Fruit fly (Drosophila melanogaster): ENCODE measurements around the gene Srp68.
A peak's percentile ranks its signal among the peaks of the same experiment; 100 is the strongest.

Gene Srp68

dm6 chr3L:8950955-8951354 is 23.9 kb upstream of the Srp68 start (continued):
- TF ChIP-seq CG11560 (tag; IDR thresholded peaks at IDR 0.05) (no peak), CG5245 (GFP tag; optimal IDR thresholded peaks at IDR 0.05) (no peak), Sox100B (GFP tag; optimal IDR thresholded peaks at IDR 0.05) (peak; percentile 72), CG10979 (tag; optimal IDR thresholded peaks at IDR 0.05) (peak; percentile 71), unc-4 (GFP tag; IDR thresholded peaks at IDR 0.05; ENCODE audit: partially characterized antibody) (no peak), CG8478 (optimal IDR thresholded peaks at IDR 0.05) (no peak), CG1233 (GFP tag; optimal IDR thresholded peaks at IDR 0.05) (no peak), ac (GFP tag; optimal IDR thresholded peaks at IDR 0.05) (no peak), Chrac-16 (GFP tag; optimal IDR thresholded peaks at IDR 0.05) (peak; percentile 18), stwl (tag; optimal IDR thresholded peaks at IDR 0.05) (no peak), bab2 (GFP tag; optimal IDR thresholded peaks at IDR 0.05) (no peak), CG9817 (tag; optimal IDR thresholded peaks at IDR 0.05) (peak; percentile 7), row (GFP tag; IDR thresholded peaks at IDR 0.05) (peak; percentile 51; the same call in 2 of the 3 replicates), Ets65A (GFP tag) (no peak), Ets97D (GFP tag; optimal IDR thresholded peaks at IDR 0.05) (no peak), nau (GFP tag; optimal IDR thresholded peaks at IDR 0.05) (no peak), E2f1 (GFP tag; IDR thresholded peaks at IDR 0.05) (peak; percentile 58; the same call in 1 of the 2 replicates), so (GFP tag; IDR thresholded peaks at IDR 0.05) (no peak), CG14441 (GFP tag; IDR thresholded peaks at IDR 0.05) (no peak), CG32772 (GFP tag; IDR thresholded peaks at IDR 0.05) (0 out of 2 replicates have a peak, but pooled peaks have one; percentile 26), BtbVII (GFP tag; optimal IDR thresholded peaks at IDR 0.05) (peak; percentile 12), wor (GFP tag; IDR thresholded peaks at IDR 0.05) (0 out of 2 replicates have a peak, but pooled peaks have one; percentile 23), mld (GFP tag; IDR thresholded peaks at IDR 0.05; ENCODE audit: partially characterized antibody) (no peak), CG2875 (GFP tag; optimal IDR thresholded peaks at IDR 0.05) (peak; percentile 6), fd3F (GFP tag; optimal IDR thresholded peaks at IDR 0.05) (peak; percentile 53), tgo (GFP tag; IDR thresholded peaks at IDR 0.05) (peak; percentile 38; the same call in 1 of the 3 replicates), Sox102F (GFP tag; optimal IDR thresholded peaks at IDR 0.05) (peak; percentile 78), NK7.1 (GFP tag; optimal IDR thresholded peaks at IDR 0.05) (no peak), ftz-f1 (GFP tag; optimal IDR thresholded peaks at IDR 0.05) (no peak), CG13123 (GFP tag; optimal IDR thresholded peaks at IDR 0.05) (no peak), CG30403 (GFP tag; optimal IDR thresholded peaks at IDR 0.05) (peak; percentile 26), B-H2 (GFP tag; optimal IDR thresholded peaks at IDR 0.05) (no peak), CHES-1-like (GFP tag; optimal IDR thresholded peaks at IDR 0.05) (no peak), Hand (GFP tag; optimal IDR thresholded peaks at IDR 0.05) (no peak), gsb (GFP tag; IDR thresholded peaks at IDR 0.05) (no peak), CG9797 (GFP tag; optimal IDR thresholded peaks at IDR 0.05) (no peak), kay (GFP tag; optimal IDR thresholded peaks at IDR 0.05) (no peak), CG34376 (GFP tag; optimal IDR thresholded peaks at IDR 0.05) (no peak), dmrt99B (tag; optimal IDR thresholded peaks at IDR 0.05) (peak; percentile 78), CG34224 (GFP tag; IDR thresholded peaks at IDR 0.05; ENCODE audit: partially characterized antibody) (no peak), salm (tag; optimal IDR thresholded peaks at IDR 0.05) (no peak), CG4854 (GFP tag; optimal IDR thresholded peaks at IDR 0.05) (no peak), CG14710 (tag; optimal IDR thresholded peaks at IDR 0.05) (peak; percentile 61), slp2 (GFP tag; optimal IDR thresholded peaks at IDR 0.05) (no peak), emc (GFP tag; optimal IDR thresholded peaks at IDR 0.05) (no peak), ranshi (GFP tag; IDR thresholded peaks at IDR 0.05) (no peak), CG1647 (GFP tag; optimal IDR thresholded peaks at IDR 0.05) (no peak), Eip74EF (GFP tag; optimal IDR thresholded peaks at IDR 0.05) (peak in 1 of 2 experiments; percentile 13), luna (GFP tag; optimal IDR thresholded peaks at IDR 0.05) (no peak), stc (GFP tag; IDR thresholded peaks at IDR 0.05) (peak; percentile 41; the same call in 1 of the 2 replicates), Opbp (GFP tag; IDR thresholded peaks at IDR 0.05; ENCODE audit: partially characterized antibody) (no peak)
